Fruit fly (Drosophila melanogaster) S2 (cell line): ENCODE data around the gene InR.

Experiments used
- CG8478 ChIP-seq: fragments of >200 bp; optimal IDR thresholded peaks from 2 replicates; lab custom pipeline; 2018
- CTCF ChIP-seq, 2 experiments: fragments of >200 bp; optimal IDR thresholded peaks; 2 replicates each; lab custom pipeline; 2018

DNA sequence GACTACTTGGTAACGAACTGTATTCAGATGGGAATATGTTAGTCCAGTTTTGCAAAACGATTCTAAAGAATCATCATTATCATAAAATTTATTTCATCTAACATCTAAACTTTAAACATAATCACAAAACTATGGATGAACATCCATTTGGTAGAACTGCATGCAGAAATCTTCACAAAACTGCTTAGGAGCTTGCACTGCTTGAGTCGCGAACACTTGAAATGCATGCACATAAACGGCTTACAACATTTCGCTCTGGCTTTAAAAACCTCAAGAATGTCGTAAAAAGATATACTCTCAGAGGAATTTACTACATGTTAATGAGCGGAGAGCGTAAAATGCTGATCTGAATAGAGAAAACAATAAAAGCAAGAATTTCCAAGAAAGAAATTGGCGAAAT, 36.0 kb downstream of the InR start:
- TF ChIP-seq CTCF (optimal IDR thresholded peaks at IDR 0.05; lab: Kevin White, UChicago) (no peak), CG8478 (lab: Kevin White, UChicago) (no peak)
